Worm (Caenorhabditis elegans) whole organism, dauer: Measurements from ENCODE around the gene mrpl-49.

Source experiments
- unc-62 ChIP-seq: sonication (generic microtip); optimal IDR thresholded peaks from 2 replicates; lab custom pipeline; 2017; ENCODE audit warnings: missing biosample characterization, missing genetic modification reagents, missing genetic modification characterization

The mrpl-49 gene

DNA sequence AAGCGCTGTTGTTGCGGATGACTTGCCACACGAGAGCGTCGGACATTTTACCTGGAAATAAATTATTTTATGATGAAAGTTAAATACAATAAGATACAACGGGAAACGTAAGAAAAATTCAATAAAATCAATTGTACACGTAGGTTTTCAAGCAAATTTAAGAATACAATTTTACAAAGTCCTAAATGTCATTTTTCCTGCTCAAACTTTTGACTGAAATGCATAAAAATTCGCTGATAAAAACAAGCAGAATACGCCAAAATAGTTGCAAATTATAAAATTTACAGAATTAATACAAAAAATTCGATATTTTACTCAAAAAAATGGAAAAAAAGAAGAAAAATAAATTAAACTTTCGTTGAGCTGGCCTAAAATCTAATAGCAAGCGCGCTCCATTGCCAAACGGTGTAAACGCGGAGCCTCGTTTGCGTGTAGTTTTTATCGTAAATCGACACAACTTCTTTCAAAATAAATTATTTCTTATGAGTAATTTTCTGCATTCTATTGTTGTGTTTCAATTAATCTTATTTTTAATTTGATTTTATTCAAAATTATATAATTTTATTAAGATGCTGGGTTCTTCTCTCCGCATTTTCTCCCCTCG lies at the start of gene mrpl-49, which contains the start of gene rpl-28:
mrpl-49 (plus strand) TSS at position 570 of the 604 bp plus-strand sequence.
rpl-28 (minus strand) TSS at position 51 of the 604 bp plus-strand sequence.
- TF ChIP-seq unc-62 (GFP tag; lab: Kevin White, UChicago), result no peak

- TF ChIP-seq unc-62 (GFP tag; lab: Kevin White, UChicago), result no peak
Observed at ce11 chrV:12679292-12679691, 49.1 kb upstream of the mrpl-49 start.

- TF ChIP-seq unc-62 (GFP tag; lab: Kevin White, UChicago), result no peak
Observed at ce11 chrV:12679807-12680206, 48.6 kb upstream of the mrpl-49 start, which contains the start of gene frpr-15. frpr-15 (plus strand) TSS chrV:12680107.

DNA sequence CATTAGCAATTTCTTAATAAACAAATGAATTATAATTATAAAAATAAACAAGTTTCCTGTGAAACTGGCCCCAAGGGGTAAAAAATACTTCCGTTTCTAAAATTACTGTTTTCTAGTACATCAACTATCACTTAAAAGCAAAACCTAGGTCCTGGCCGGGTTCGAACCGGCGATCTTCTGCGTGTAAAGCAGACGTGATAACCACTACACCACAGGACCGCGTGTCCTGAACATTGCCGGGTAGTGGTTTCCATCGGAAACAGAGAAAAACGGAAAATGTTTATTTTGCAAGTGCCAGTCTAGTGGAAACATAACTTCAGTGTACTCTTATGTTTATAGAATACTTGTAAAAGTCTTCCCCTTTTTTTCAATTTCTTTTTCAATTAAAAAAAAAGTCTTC lies 45.2 kb upstream of the mrpl-49 start:
- TF ChIP-seq unc-62 (GFP tag; lab: Kevin White, UChicago), result no peak

DNA sequence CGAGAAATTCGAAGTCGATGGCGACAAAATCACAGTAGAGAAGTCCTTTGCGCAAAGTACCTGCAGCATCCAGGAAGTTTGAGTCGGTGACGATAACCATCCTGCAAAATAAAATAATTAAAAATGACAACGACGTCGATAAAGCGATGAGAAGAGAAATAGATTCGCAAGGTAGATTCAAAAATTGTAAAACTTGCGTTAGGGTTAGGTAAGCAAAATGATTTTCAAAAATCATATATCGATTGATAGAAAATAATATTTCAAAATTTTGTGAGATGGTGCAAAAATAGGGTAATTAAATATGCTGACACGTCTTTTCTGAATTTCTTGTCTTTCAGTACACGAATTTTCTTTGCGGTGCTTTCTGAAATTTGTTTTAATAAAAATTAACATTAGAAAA lies 33.3 kb upstream of the mrpl-49 start, which contains the start of gene parn-1:
parn-1 (minus strand) TSS at position 101 of the 400 bp plus-strand sequence.
- TF ChIP-seq unc-62 (GFP tag; lab: Kevin White, UChicago), result no peak

DNA sequence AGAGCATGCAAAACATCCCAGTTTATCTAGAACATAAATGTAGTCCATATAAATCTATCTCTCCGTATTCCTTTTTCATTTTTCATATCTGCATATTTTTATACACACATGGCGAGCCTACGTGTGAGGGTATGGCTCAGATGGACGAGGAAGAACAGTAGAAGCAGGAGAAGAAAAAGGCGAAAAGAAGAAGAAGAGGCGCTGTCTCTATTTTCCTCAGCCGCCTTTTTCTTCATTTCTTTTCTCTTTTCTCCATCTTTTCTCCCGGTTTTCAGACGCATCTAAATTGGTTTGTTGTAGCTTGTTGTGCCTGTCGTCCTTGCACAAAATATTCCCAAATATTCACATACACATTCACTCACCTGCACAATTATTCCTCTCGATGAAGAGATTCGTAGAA lies 32.5 kb upstream of the mrpl-49 start, which contains the start of gene K10C8.4:
K10C8.4 (plus strand) TSS at position 301 of the 400 bp plus-strand sequence.
- no peak for TF ChIP-seq unc-62 (GFP tag; lab: Kevin White, UChicago)

DNA sequence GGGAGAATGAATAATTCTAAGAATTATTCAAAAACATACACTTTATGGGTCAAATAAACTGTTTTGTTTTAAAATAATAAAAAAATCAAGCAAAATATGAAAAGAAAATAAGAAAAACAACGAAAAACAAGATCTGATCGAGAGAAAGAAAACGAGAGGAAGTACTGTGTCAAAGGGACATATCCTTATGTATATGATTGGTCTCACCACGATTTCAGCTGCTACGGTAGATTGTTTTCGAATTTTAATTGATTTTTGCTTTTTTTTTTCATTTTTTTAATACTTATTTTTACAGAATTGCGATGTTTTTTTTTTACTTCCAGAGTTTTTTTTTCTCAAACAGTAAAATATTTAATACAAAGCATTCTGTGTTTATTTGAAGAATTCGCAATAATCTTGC lies 31.6 kb upstream of the mrpl-49 start:
- TF ChIP-seq unc-62 (GFP tag; lab: Kevin White, UChicago), result no peak

DNA sequence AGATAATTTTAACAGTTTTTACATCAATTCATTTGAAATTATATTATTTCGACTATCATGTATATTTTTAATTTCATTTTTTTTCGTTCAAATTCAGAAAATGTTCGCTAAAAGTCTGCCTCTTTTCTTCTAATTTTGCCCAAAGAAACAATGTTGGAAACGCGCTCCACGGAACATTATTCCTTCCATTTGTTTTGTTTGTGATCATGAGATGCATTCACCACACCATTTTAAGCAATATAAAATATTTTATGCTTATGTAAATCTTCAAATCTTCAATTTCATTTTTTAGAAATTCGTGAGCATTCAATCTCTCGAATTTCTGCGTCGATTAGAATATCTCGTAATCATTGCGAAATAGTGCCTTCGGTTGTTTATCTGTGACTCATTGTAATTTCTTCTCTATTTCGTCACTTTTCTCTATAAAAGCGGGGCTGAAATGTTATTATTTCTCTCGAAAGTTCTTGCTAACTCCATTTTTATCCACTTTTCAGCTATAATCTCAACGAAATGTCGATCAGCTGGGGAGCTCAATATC lies 31.0 kb upstream of the mrpl-49 start, which contains the start of gene istr-1:
istr-1 (plus strand) TSS at position 495 of the 538 bp plus-strand sequence.
- no peak for TF ChIP-seq unc-62 (GFP tag; lab: Kevin White, UChicago)

DNA sequence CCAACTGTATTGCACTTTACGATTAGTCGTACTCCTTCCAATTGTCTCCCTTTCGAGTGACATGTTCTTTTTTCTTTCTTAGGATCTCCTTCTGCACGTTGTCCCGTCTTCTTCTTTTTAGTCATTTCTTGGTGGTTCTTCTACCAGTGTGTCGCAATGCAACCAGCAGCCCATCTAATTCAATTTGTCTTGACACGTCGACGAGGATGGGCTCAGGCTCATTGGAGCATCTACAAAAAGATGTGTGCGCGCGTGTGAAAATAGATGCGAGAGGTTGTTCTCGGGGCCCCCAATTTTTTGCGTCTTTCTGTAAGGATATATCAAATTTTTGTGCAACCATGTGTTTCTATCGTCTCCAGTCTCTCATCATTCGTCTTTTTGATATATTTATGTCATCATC lies 26.8 kb upstream of the mrpl-49 start:
- TF ChIP-seq unc-62 (GFP tag; lab: Kevin White, UChicago), result no peak

- TF ChIP-seq unc-62 (GFP tag; lab: Kevin White, UChicago), result no peak
Observed at ce11 chrV:12704077-12704476, 24.4 kb upstream of the mrpl-49 start, which contains the start of gene R11D1.1. R11D1.1 (plus strand) TSS chrV:12704377.

- no peak for TF ChIP-seq unc-62 (GFP tag; lab: Kevin White, UChicago)
Observed at ce11 chrV:12706511-12706910, 21.9 kb upstream of the mrpl-49 start.

DNA sequence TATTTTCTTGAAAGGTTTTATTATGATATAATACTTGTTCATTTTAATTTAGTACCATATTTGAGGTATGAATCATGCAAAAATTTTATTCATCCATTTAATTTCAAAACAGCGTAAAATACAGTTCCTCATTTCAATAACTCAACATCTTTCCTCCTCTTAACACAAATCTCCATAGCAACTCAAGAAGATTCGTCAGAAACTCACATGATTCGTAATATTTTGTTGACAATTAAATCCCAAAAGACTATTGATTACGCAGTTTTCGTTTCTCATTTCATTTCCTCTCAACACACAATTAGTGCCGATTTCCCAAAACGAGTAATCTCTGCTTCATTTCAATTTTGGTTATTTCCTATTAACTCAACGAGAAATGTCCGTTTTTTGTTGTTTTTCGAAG lies 20.1 kb upstream of the mrpl-49 start, which contains the start of gene R11D1.2:
R11D1.2 (plus strand) TSS at position 301 of the 400 bp plus-strand sequence.
- TF ChIP-seq unc-62 (GFP tag; lab: Kevin White, UChicago), result no peak

DNA sequence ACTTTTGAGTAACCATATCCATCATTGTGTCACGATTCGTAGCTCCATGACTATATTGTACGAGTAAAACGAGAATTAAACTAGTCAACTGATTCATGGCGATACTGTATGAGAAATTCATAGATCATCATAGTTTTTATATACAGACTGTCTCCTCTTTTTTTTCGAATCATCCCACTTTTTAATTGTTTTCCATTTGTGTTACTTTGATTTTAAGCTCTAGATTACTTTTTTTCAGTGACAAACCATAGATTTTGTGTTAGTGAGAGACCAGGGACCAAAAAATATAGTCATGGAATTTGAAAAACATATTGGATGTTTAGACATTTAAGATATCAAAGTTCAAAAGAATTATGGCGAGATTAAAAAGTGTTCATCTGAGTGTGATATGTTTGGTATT lies 16.4 kb upstream of the mrpl-49 start, which contains the start of gene R11D1.3:
R11D1.3 (minus strand) TSS at position 101 of the 400 bp plus-strand sequence.
- TF ChIP-seq unc-62 (GFP tag; lab: Kevin White, UChicago), result no peak

DNA sequence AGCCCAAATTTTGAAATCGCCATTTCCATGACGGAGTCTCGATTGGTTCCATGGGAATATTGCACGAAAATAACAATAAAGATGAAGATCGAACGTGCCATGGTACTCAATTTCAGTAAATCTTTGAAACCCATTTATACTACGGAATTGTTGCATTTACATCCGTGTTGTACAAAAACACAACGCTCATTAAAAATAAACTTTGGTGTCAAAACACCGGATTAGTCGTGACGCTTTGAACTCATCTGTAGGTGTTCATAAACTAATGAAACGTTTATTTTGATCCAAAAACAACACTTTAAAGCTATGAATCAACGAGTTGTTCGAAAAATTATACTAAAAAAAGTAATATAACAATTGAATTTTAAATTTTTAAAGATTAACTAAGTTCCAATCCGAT lies 14.3 kb upstream of the mrpl-49 start, which contains the start of gene R11D1.4:
R11D1.4 (minus strand) TSS at position 101 of the 400 bp plus-strand sequence.
- no peak for TF ChIP-seq unc-62 (GFP tag; lab: Kevin White, UChicago)

DNA sequence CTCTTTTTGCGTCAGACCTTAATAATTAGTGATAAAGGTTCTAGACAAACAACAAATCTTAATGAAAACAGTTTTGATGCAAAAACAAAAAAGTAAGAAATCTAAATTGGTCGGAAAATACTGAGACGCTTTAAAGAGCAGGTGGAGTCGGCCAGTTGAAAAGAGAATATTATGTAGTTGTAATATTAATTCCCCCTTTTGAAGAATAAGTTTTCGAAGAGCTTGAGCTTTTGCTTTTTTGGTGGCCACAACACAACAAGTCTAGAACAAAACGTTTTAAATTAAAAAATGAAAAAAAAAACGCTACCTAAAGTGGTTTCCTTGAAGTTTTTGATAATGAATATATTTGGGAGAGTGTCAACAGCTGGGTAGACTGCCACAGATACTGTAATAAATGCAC lies 12.0 kb upstream of the mrpl-49 start, which contains the start of gene str-178:
str-178 (minus strand) TSS at position 101 of the 400 bp plus-strand sequence.
- TF ChIP-seq unc-62 (GFP tag; lab: Kevin White, UChicago), result no peak

- no peak for TF ChIP-seq unc-62 (GFP tag; lab: Kevin White, UChicago)
Observed at ce11 chrV:12718622-12719021, 9.8 kb upstream of the mrpl-49 start, which contains the start of gene str-181. str-181 (minus strand) TSS chrV:12718722.
